Fruit fly (Drosophila melanogaster): ENCODE results near the gene RpL40.
A peak's percentile ranks its signal among the peaks of the same experiment; 100 is the strongest.

The RpL40 gene

DNA sequence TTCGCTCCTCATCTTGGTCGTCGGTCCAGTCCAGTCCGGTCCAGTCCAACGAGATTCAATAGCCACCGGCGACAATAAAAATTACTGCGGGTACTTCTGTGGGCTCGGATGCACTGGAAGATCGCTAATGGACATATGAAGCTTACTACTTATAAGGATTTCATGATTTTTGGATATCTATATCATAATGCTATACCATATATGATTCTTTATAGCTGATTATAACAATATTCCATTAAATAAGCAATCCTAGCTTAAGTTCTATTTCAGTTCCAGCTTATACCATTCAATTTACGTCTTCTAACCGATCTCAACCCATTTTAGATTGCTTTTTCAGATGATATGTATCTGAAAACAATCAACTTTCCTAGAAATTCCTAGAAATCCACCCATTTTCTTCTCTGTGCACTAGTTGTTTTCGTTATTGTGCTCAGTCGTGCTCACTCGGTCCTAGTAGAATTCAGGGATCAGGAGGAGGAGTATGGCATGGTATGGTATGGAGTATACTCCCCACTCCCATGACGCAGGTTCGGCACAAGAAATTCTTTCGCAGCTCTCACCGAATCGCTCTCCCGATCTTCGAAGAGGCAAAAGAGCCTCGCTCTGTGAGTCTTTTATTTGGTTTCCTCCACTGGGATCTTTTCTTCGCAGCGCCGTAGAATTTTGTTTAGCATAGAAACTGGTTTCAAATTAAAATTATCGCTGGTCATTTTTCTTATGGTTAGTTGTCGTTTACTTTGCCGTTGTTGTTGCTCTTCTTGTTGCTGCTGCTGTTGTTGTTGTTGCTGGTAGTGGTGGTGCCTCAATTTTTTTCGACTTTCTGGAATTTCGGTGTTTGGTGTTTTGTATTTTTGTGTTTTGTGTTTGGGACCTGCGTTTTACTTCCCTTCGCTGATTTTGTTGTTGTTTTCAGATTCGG is 5.2 kb upstream of the RpL40 start (continued):
- TF ChIP-seq CG10959 (GFP tag; IDR thresholded peaks at IDR 0.05) (no peak), CG10267 (tag; optimal IDR thresholded peaks at IDR 0.05) (peak; percentile 27), Dref (GFP tag; IDR thresholded peaks at IDR 0.05) (no peak)

DNA sequence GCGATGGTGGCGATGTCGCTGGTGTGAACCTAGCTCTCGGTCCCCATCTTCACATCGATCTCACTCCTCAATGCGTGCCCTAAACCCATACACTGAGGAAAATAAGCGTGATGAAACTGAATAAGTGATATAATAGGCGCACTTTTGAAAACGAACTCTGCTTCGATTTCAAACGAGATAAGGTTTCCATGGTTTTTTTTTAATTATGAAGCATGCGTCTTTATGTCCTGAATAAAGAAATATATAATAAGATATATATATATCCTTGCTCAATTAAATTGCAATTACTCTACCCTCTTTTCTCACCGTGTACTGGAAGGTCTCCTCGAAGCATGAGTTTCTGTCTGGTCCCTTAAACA is 4.6 kb upstream of the RpL40 start:
- no peak for TF ChIP-seq sens-2 (GFP tag; IDR thresholded peaks at IDR 0.05)
- no peak for TF ChIP-seq dati (GFP tag; IDR thresholded peaks at IDR 0.05)
- no peak for TF ChIP-seq disco-r (GFP tag; optimal IDR thresholded peaks at IDR 0.05)
- TF ChIP-seq CG12744 (GFP tag; optimal IDR thresholded peaks at IDR 0.05), result no peak
- 0 out of 2 replicates have a peak, but pooled peaks have one; percentile 32 for TF ChIP-seq al (GFP tag; IDR thresholded peaks at IDR 0.05)
- 0 out of 3 replicates have a peak, but pooled peaks have one; percentile 5 for TF ChIP-seq Optix (GFP tag; IDR thresholded peaks at IDR 0.05)
- TF ChIP-seq so (GFP tag; IDR thresholded peaks at IDR 0.05), result peak; percentile 55; the same call in 1 of the 3 replicates
- peak; percentile 29 for TF ChIP-seq Sry-β (GFP tag; optimal IDR thresholded peaks at IDR 0.05)
- TF ChIP-seq HLH4C (GFP tag; IDR thresholded peaks at IDR 0.05; ENCODE audit: partially characterized antibody), result no peak
- TF ChIP-seq gcm2 (GFP tag; optimal IDR thresholded peaks at IDR 0.05), result no peak
- peak; percentile 46 for TF ChIP-seq CG10147 (GFP tag; optimal IDR thresholded peaks at IDR 0.05)
- peak in 1 of 2 experiments; percentile 12 for TF ChIP-seq Hr51 (GFP tag; optimal IDR thresholded peaks at IDR 0.05)
- peak; percentile 65 for TF ChIP-seq PHDP (tag; optimal IDR thresholded peaks at IDR 0.05)
- peak; percentile 79 for TF ChIP-seq CG13775 (GFP tag; optimal IDR thresholded peaks at IDR 0.05)
- TF ChIP-seq fu2 (GFP tag; optimal IDR thresholded peaks at IDR 0.05), result no peak
- peak; percentile 34 for TF ChIP-seq Abd-B (GFP tag; optimal IDR thresholded peaks at IDR 0.05)
- no peak for TF ChIP-seq Stat92E (GFP tag; optimal IDR thresholded peaks at IDR 0.05)
- no peak for TF ChIP-seq Hand (GFP tag; optimal IDR thresholded peaks at IDR 0.05)
- peak; percentile 63 for TF ChIP-seq Spps (tag; optimal IDR thresholded peaks at IDR 0.05)
- no peak for TF ChIP-seq CG30020 (tag; optimal IDR thresholded peaks at IDR 0.05)
- no peak for TF ChIP-seq sd (tag; optimal IDR thresholded peaks at IDR 0.05)
- TF ChIP-seq sug (tag; optimal IDR thresholded peaks at IDR 0.05), result no peak
- TF ChIP-seq z (GFP tag; IDR thresholded peaks at IDR 0.05), result no peak
- no peak for TF ChIP-seq btn (GFP tag; optimal IDR thresholded peaks at IDR 0.05)
- peak; percentile 7 for TF ChIP-seq CG4328 (GFP tag; optimal IDR thresholded peaks at IDR 0.05)
- TF ChIP-seq insv (GFP tag; optimal IDR thresholded peaks at IDR 0.05), result no peak
- no peak for TF ChIP-seq E2f2 (GFP tag; IDR thresholded peaks at IDR 0.05)
- no peak for TF ChIP-seq CG42726 (GFP tag; IDR thresholded peaks at IDR 0.05; ENCODE audit: partially characterized antibody)
- TF ChIP-seq HLH54F (GFP tag; optimal IDR thresholded peaks at IDR 0.05), result no peak
- TF ChIP-seq Ravus (GFP tag; IDR thresholded peaks at IDR 0.05), result no peak; the same call in 1 of the 2 replicates
- TF ChIP-seq sima (GFP tag; optimal IDR thresholded peaks at IDR 0.05), result no peak
- TF ChIP-seq crc (GFP tag; optimal IDR thresholded peaks at IDR 0.05), result no peak
- peak; percentile 79 for TF ChIP-seq CG17361 (GFP tag; IDR thresholded peaks at IDR 0.05)
- no peak for TF ChIP-seq CG17802 (tag; optimal IDR thresholded peaks at IDR 0.05)
- TF ChIP-seq az2 (GFP tag; optimal IDR thresholded peaks at IDR 0.05), result peak; percentile 63
- no peak for TF ChIP-seq CG5180 (GFP tag; optimal IDR thresholded peaks at IDR 0.05)
- peak; percentile 57; the same call in 1 of the 3 replicates for TF ChIP-seq Dbx (GFP tag; IDR thresholded peaks at IDR 0.05)
- peak; percentile 56 for TF ChIP-seq corto (GFP tag; optimal IDR thresholded peaks at IDR 0.05)
- TF ChIP-seq lilli (GFP tag; optimal IDR thresholded peaks at IDR 0.05), result peak; percentile 60
- TF ChIP-seq sob (GFP tag; IDR thresholded peaks at IDR 0.05), result no peak
- no peak for TF ChIP-seq ato (GFP tag; IDR thresholded peaks at IDR 0.05; ENCODE audit: partially characterized antibody)
- no peak for TF ChIP-seq CG11085 (GFP tag; IDR thresholded peaks at IDR 0.05)
- TF ChIP-seq NC2β (GFP tag; optimal IDR thresholded peaks at IDR 0.05), result no peak
- peak; percentile 6 for TF ChIP-seq CG17568 (GFP tag; optimal IDR thresholded peaks at IDR 0.05)

Measured in whole organism, embryonic.